Worm (Caenorhabditis elegans): Measurements from ENCODE around the gene T09D3.3.

Gene T09D3.3

DNA sequence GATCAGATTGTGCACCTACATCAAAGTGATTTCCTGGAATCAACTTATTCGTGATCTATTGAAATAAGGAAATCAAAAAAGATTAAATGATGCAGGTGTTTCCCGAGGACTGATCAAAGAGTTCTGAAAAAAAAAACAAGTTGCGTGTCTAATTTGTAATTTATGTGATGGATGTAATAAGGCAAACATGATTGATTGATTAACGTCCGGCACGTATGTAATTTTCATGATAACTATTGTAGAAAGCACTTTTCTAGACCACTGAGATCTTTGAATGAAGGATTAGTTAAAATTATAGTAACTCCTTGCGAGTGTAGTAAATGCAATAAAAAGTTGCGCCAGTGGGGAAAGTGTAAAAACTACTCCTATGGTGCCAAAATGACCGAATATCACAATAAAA, 4.0 kb downstream of the T09D3.3 start, which contains the start of gene srg-25:
srg-25 (minus strand) TSS at position 101 of the 400 bp plus-strand sequence.
- no peak for TF ChIP-seq F26F4.8 (GFP tag; conservative IDR thresholded peaks at IDR 0.05)
- no peak for TF ChIP-seq dmd-8 (GFP tag; IDR thresholded peaks at IDR 0.05)
- TF ChIP-seq tag-97 (GFP tag; IDR thresholded peaks at IDR 0.05), result no peak
- TF ChIP-seq snpc-4 (tag; optimal IDR thresholded peaks at IDR 0.05), result no peak
- TF ChIP-seq vab-7 (GFP tag; IDR thresholded peaks at IDR 0.05), result no peak
- TF ChIP-seq zag-1 (tag; optimal IDR thresholded peaks at IDR 0.05), result no peak
- no peak for TF ChIP-seq lin-39 (tag; optimal IDR thresholded peaks at IDR 0.05)
- TF ChIP-seq ZK337.2 (GFP tag; IDR thresholded peaks at IDR 0.05), result no peak
- TF ChIP-seq skn-1 (tag; optimal IDR thresholded peaks at IDR 0.05), result no peak
- no peak for TF ChIP-seq ceh-62 (tag; optimal IDR thresholded peaks at IDR 0.05)
- TF ChIP-seq zip-2 (tag; optimal IDR thresholded peaks at IDR 0.05), result no peak
- TF ChIP-seq spr-3 (GFP tag; optimal IDR thresholded peaks at IDR 0.05), result no peak
- TF ChIP-seq hif-1 (tag; optimal IDR thresholded peaks at IDR 0.05), result no peak
- TF ChIP-seq nhr-76 (tag; optimal IDR thresholded peaks at IDR 0.05), result no peak
- no peak for TF ChIP-seq ceh-82 (tag; optimal IDR thresholded peaks at IDR 0.05)
- TF ChIP-seq zfp-3 (GFP tag; conservative IDR thresholded peaks at IDR 0.05), result no peak
- no peak for TF ChIP-seq unc-62 (GFP tag; optimal IDR thresholded peaks at IDR 0.05 in 1 of 2)
- no peak for TF ChIP-seq unc-62 (tag; optimal IDR thresholded peaks at IDR 0.05)

- no peak for TF ChIP-seq zag-1 (tag; optimal IDR thresholded peaks at IDR 0.05)
- no peak for TF ChIP-seq F26F4.8 (GFP tag; conservative IDR thresholded peaks at IDR 0.05)
- no peak for TF ChIP-seq ceh-20 (GFP tag; IDR thresholded peaks at IDR 0.05)
- TF ChIP-seq daf-19 (GFP tag; conservative IDR thresholded peaks at IDR 0.05), result no peak
- TF ChIP-seq nhr-10 (tag; optimal IDR thresholded peaks at IDR 0.05), result no peak
Measured at ce11 chrV:5339497-5339896, 9.9 kb downstream of the T09D3.3 start, which contains the start of gene srg-27. TSS of gene srg-27 (plus strand) at chrV:5339797.

DNA sequence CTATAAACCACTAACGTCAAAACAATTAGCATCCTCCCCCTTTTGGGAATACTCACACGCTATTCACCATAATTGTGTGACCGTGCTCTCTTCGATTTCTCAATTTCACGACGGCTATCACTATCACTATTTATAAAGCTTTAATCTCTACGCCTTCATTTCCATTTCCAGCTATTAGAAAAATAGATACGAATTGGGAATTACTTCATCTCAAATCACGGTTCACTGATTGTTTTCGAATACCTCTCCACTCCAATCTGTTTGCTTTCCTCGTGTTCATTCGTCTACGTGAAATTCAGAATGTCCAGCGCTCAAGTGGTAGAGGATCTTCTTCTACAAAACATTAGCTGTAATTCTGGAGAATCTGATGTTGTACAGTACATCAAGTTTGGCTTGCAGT, 12.5 kb downstream of the T09D3.3 start, which contains the start of gene srg-29:
srg-29 (plus strand) TSS at position 301 of the 400 bp plus-strand sequence.
- TF ChIP-seq aha-1 (tag), result peak; percentile 30
- no peak for TF ChIP-seq php-3 (GFP tag; IDR thresholded peaks at IDR 0.05)
- no peak for TF ChIP-seq nhr-111 (GFP tag; optimal IDR thresholded peaks at IDR 0.05)

ce11 chrV:5334588-5334987, 14.8 kb downstream of the T09D3.3 start, which contains the start of gene srg-28:
TSS of gene srg-28 (plus strand) at chrV:5334888.
- TF ChIP-seq ceh-32 (tag; optimal IDR thresholded peaks at IDR 0.05; ENCODE audit: poor library complexity) (no peak), cey-2 (tag; optimal IDR thresholded peaks at IDR 0.05; ENCODE audit: borderline replicate concordance, insufficient read depth) (no peak), hmg-1.1 (GFP tag; IDR thresholded peaks at IDR 0.05) (no peak), fkh-10 (GFP tag; optimal IDR thresholded peaks at IDR 0.05) (no peak), hif-1 (tag; optimal IDR thresholded peaks at IDR 0.05) (no peak), daf-19 (GFP tag; conservative IDR thresholded peaks at IDR 0.05) (no peak), saeg-2 (GFP tag; IDR thresholded peaks at IDR 0.05) (no peak), F26F4.8 (GFP tag; conservative IDR thresholded peaks at IDR 0.05) (no peak)

- no peak for TF ChIP-seq tra-1 (GFP tag; IDR thresholded peaks at IDR 0.05)
- no peak for TF ChIP-seq ama-1 (optimal IDR thresholded peaks at IDR 0.05)
- TF ChIP-seq lin-1 (GFP tag; IDR thresholded peaks at IDR 0.05), result no peak
Measured at ce11 chrV:5330967-5331366, 18.4 kb downstream of the T09D3.3 start, which contains the start of gene srg-26. TSS of gene srg-26 (plus strand) at chrV:5331267.

DNA sequence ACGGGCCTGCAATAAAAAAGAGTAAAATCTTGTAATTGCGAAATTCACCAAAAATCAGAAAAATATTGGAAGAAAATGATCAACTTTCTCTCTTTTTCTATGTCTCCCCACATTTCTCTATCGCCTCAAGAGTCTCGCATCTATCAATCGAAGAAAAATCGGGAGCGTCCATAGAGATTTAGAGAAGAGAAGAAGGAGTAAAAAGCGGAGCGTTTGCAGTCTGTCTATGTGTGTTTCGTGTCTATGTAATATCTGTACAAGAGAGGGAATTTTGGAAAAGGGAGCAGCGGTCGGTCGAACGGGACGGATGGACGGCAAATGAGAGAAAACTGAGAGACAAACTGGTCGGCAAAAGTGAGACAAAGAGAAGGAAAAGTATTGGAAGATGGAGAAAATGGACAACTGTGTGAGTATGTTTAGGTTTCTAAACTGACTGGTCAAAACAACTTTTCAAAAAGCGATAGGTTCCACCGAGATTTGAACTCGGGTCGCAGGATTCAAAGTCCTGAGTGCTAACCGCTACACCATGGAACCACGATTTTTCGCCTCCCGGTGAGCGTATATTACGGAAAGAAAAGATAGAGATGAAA, 19.6 kb downstream of the T09D3.3 start:
- TF ChIP-seq ama-1 (optimal IDR thresholded peaks at IDR 0.05), result no peak
- TF ChIP-seq F26F4.8 (GFP tag; conservative IDR thresholded peaks at IDR 0.05), result no peak
- no peak for TF ChIP-seq nhr-237 (tag; optimal IDR thresholded peaks at IDR 0.05)
- TF ChIP-seq egl-27 (tag; optimal IDR thresholded peaks at IDR 0.05), result no peak
- TF ChIP-seq D1046.2 (GFP tag; IDR thresholded peaks at IDR 0.05), result 0 out of 2 replicates have a peak, but pooled peaks have one; percentile 47
- TF ChIP-seq aha-1 (tag), result peak; percentile 27
- no peak for TF ChIP-seq zip-11 (GFP tag; IDR thresholded peaks at IDR 0.05)
- no peak for TF ChIP-seq aly-2 (tag; optimal IDR thresholded peaks at IDR 0.05)
- no peak for TF ChIP-seq saeg-2 (GFP tag; IDR thresholded peaks at IDR 0.05)
- TF ChIP-seq T26A8.4 (GFP tag; IDR thresholded peaks at IDR 0.05), result no peak; the same call in 1 of the 2 replicates
- TF ChIP-seq lim-7 (GFP tag; IDR thresholded peaks at IDR 0.05), result peak; percentile 59; the same call in 1 of the 2 replicates
- TF ChIP-seq spr-3 (GFP tag; optimal IDR thresholded peaks at IDR 0.05), result peak; percentile 41
- TF ChIP-seq F10B5.3 (tag; optimal IDR thresholded peaks at IDR 0.05), result no peak
- no peak for TF ChIP-seq ZK337.2 (GFP tag; IDR thresholded peaks at IDR 0.05)
- no peak for TF ChIP-seq set-16 (GFP tag; IDR thresholded peaks at IDR 0.05)
- TF ChIP-seq ctbp-1 (GFP tag; IDR thresholded peaks at IDR 0.05), result no peak
- TF ChIP-seq nhr-42 (GFP tag; IDR thresholded peaks at IDR 0.05), result no peak
